Worm (Caenorhabditis elegans): ENCODE measurements around the gene fipp-1.

The fipp-1 gene

ce11 chrV:4345714-4346113 is 25.9 kb upstream of the fipp-1 start, which contains the start of gene figl-1 (continued):
- TF ChIP-seq zfp-3 (GFP tag; conservative IDR thresholded peaks at IDR 0.05) (0 out of 2 replicates have a peak, but pooled peaks have one; percentile 29), ztf-11 (tag; optimal IDR thresholded peaks at IDR 0.05) (no peak), F37D6.2 (tag; optimal IDR thresholded peaks at IDR 0.05) (no peak), dpl-1 (GFP tag; optimal IDR thresholded peaks at IDR 0.05) (no peak), saeg-2 (GFP tag; IDR thresholded peaks at IDR 0.05) (no peak), ama-1 (optimal IDR thresholded peaks at IDR 0.05) (peak; percentile 74), F10B5.3 (tag; optimal IDR thresholded peaks at IDR 0.05) (no peak), egl-43 (GFP tag; IDR thresholded peaks at IDR 0.05) (0 out of 2 replicates have a peak, but pooled peaks have one; percentile 37)

DNA sequence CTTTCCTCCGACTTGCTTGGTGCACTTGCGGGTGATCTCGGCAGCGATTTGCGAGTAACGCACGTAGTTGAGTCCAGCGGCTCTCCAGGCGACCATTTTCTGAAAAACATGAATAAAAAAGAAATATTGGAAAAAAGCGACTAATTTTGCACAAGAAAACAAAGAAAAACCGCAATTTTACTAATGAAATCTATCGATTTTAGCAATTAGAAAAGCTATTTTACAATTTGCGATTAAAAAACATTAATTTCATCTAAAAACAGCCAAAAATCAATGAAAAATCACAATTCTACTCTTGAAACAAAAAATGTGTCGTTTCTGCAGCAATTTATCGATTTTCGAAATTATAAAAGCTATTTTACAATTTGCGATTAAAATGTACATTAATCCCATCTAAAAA is 25.3 kb upstream of the fipp-1 start, which contains the start of gene hpo-18:
Gene hpo-18, minus strand, starts transcription at position 101 of the 400 bp plus-strand sequence.
- no peak for TF ChIP-seq pqm-1 (tag; optimal IDR thresholded peaks at IDR 0.05)
- no peak for TF ChIP-seq T26A8.4 (GFP tag; IDR thresholded peaks at IDR 0.05)
- TF ChIP-seq nhr-42 (GFP tag; IDR thresholded peaks at IDR 0.05) = no peak
- no peak for TF ChIP-seq T20F7.1 (GFP tag; optimal IDR thresholded peaks at IDR 0.05)
- TF ChIP-seq aha-1 (tag) = peak; percentile 67

DNA sequence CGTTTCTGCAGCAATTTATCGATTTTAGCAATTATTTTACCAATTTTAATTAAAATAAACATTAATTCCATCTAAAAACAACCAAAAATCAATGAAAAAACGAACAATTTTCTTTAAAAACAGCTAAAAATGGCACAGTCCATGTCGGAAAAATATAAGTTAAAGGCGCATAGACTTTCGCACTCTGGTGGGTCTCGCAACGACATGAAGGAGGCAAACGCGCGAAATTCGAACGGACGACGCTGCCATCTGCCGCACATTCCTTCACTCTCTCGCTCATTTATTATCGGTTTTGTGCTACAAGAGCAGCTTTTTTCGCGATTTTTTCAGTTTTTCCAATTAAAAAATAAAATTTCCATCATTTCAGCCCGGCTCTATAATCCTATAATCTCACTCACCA is 24.8 kb upstream of the fipp-1 start, which contains the start of gene mcm-7:
Gene mcm-7, plus strand, starts transcription at position 368 of the 400 bp plus-strand sequence.
- TF ChIP-seq egl-43 (GFP tag; IDR thresholded peaks at IDR 0.05) (no peak), snpc-4 (tag; optimal IDR thresholded peaks at IDR 0.05) (no peak), aha-1 (tag) (peak; percentile 68), php-3 (GFP tag; IDR thresholded peaks at IDR 0.05) (no peak), unc-62 (GFP tag; optimal IDR thresholded peaks at IDR 0.05 in 1 of 2) (no peak), unc-62 (tag; optimal IDR thresholded peaks at IDR 0.05) (no peak), daf-19 (GFP tag; conservative IDR thresholded peaks at IDR 0.05) (no peak), mes-2 (tag; optimal IDR thresholded peaks at IDR 0.05; ENCODE audit: poor library complexity, severe bottlenecking) (peak; percentile 79), ctbp-1 (GFP tag; IDR thresholded peaks at IDR 0.05) (no peak), zip-11 (GFP tag; IDR thresholded peaks at IDR 0.05) (no peak), saeg-2 (GFP tag; IDR thresholded peaks at IDR 0.05) (no peak), zag-1 (tag; optimal IDR thresholded peaks at IDR 0.05) (no peak), nhr-111 (GFP tag; optimal IDR thresholded peaks at IDR 0.05) (no peak), F10B5.3 (tag; optimal IDR thresholded peaks at IDR 0.05) (no peak), F26F4.8 (GFP tag; conservative IDR thresholded peaks at IDR 0.05) (no peak), aly-2 (tag; optimal IDR thresholded peaks at IDR 0.05) (no peak), ceh-32 (tag; optimal IDR thresholded peaks at IDR 0.05; ENCODE audit: poor library complexity) (no peak), lin-15B (tag; optimal IDR thresholded peaks at IDR 0.05) (no peak), F49E8.2 (tag; optimal IDR thresholded peaks at IDR 0.05; ENCODE audit: borderline replicate concordance) (no peak), nhr-28 (tag; optimal IDR thresholded peaks at IDR 0.05) (peak; percentile 23), dmd-8 (GFP tag; IDR thresholded peaks at IDR 0.05) (no peak), snpc-1.2 (GFP tag; IDR thresholded peaks at IDR 0.05) (no peak), spr-3 (GFP tag; optimal IDR thresholded peaks at IDR 0.05) (no peak), nhr-102 (tag; optimal IDR thresholded peaks at IDR 0.05) (no peak), F44E2.7 (GFP tag; IDR thresholded peaks at IDR 0.05) (no peak), dmd-6 (GFP tag; IDR thresholded peaks at IDR 0.05) (peak; percentile 25), cey-2 (tag; optimal IDR thresholded peaks at IDR 0.05; ENCODE audit: borderline replicate concordance, insufficient read depth) (no peak), nhr-41 (GFP tag; IDR thresholded peaks at IDR 0.05) (no peak), D1046.2 (GFP tag; IDR thresholded peaks at IDR 0.05) (no peak), daf-12 (tag; optimal IDR thresholded peaks at IDR 0.05) (no peak), sdz-12 (GFP tag; optimal IDR thresholded peaks at IDR 0.05) (no peak), lin-39 (tag; optimal IDR thresholded peaks at IDR 0.05) (no peak), ceh-44 (GFP tag; IDR thresholded peaks at IDR 0.05) (no peak), zfp-3 (GFP tag; conservative IDR thresholded peaks at IDR 0.05) (no peak), lin-1 (GFP tag; IDR thresholded peaks at IDR 0.05) (no peak), fos-1 (tag; optimal IDR thresholded peaks at IDR 0.05) (no peak), ces-1 (GFP tag; optimal IDR thresholded peaks at IDR 0.05) (no peak), fkh-10 (GFP tag; optimal IDR thresholded peaks at IDR 0.05) (no peak), zip-2 (tag; optimal IDR thresholded peaks at IDR 0.05) (peak; percentile 8), nhr-42 (GFP tag; IDR thresholded peaks at IDR 0.05) (no peak), arid-1 (GFP tag; conservative IDR thresholded peaks at IDR 0.05) (no peak)

All from whole organism, L4 larva.